Worm (Caenorhabditis elegans): ENCODE data around the gene fli-1.

fli-1 gene

ce11 chrIII:8652112-8652694 is 31.3 kb downstream of the fli-1 start:
- TF ChIP-seq nhr-237 (tag; optimal IDR thresholded peaks at IDR 0.05) (no peak), nhr-28 (tag; optimal IDR thresholded peaks at IDR 0.05) (no peak), bed-3 (GFP tag; optimal IDR thresholded peaks at IDR 0.05) (no peak), M03D4.4 (tag; optimal IDR thresholded peaks at IDR 0.05) (no peak), ceh-39 (tag; optimal IDR thresholded peaks at IDR 0.05) (no peak), sem-2 (GFP tag; optimal IDR thresholded peaks at IDR 0.05) (no peak), tbx-8 (GFP tag; optimal IDR thresholded peaks at IDR 0.05) (no peak), ham-2 (GFP tag; optimal IDR thresholded peaks at IDR 0.05) (no peak), ceh-83 (GFP tag; optimal IDR thresholded peaks at IDR 0.05) (no peak), elt-3 (tag; optimal IDR thresholded peaks at IDR 0.05) (no peak), unc-120 (tag; optimal IDR thresholded peaks at IDR 0.05; ENCODE audit: poor library complexity, severe bottlenecking) (no peak), elt-1 (tag; optimal IDR thresholded peaks at IDR 0.05; ENCODE audit: borderline replicate concordance, insufficient read depth) (no peak), drap-1 (GFP tag; optimal IDR thresholded peaks at IDR 0.05) (no peak), flh-1 (GFP tag; optimal IDR thresholded peaks at IDR 0.05) (no peak)

DNA sequence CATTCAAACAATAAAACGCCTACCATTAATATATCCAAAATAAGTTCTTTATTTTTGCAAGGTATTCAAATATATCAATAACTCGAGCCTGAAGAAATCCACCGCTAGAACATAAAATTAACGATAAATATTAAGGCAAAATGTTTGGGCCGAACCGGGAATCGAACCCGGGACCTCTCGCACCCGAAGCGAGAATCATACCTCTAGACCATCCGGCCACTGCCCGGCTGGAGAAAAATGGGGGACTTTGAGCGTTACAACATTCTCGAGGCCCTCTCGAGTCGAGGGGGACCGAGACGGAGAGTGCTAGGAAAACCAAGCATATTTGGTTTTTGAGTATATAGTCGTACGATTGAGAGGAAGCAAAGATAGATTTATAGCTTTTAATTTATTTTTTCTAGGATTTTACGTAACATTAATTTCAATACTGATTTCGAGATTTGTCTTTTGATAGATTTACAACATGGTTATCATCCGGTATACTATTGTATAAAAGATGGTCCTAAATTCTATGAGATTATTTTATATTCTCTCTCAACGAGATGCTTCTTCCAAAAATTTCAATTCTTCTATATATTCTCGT is 33.2 kb downstream of the fli-1 start, which contains the start of gene flp-23:
Gene flp-23, plus strand, starts transcription at position 533 of the 583 bp plus-strand sequence.
- TF ChIP-seq nhr-76 (tag; optimal IDR thresholded peaks at IDR 0.05), result no peak
- peak; percentile 34 for TF ChIP-seq ham-2 (GFP tag; optimal IDR thresholded peaks at IDR 0.05)
- no peak for TF ChIP-seq tbx-8 (GFP tag; optimal IDR thresholded peaks at IDR 0.05)
- TF ChIP-seq hlh-1 (tag; optimal IDR thresholded peaks at IDR 0.05), result peak; percentile 0
- peak; percentile 68 for TF ChIP-seq bed-3 (GFP tag; optimal IDR thresholded peaks at IDR 0.05)
- peak; percentile 88 for TF ChIP-seq sptf-1 (tag; optimal IDR thresholded peaks at IDR 0.05)
- TF ChIP-seq ceh-83 (GFP tag; optimal IDR thresholded peaks at IDR 0.05), result peak; percentile 89
- peak; percentile 66 for TF ChIP-seq unc-120 (tag; optimal IDR thresholded peaks at IDR 0.05; ENCODE audit: poor library complexity, severe bottlenecking)
- peak; percentile 78 for TF ChIP-seq cnd-1 (tag; optimal IDR thresholded peaks at IDR 0.05)
- TF ChIP-seq nhr-28 (tag; optimal IDR thresholded peaks at IDR 0.05), result no peak
- TF ChIP-seq drap-1 (GFP tag; optimal IDR thresholded peaks at IDR 0.05), result peak; percentile 80
- no peak for TF ChIP-seq mab-5 (tag; optimal IDR thresholded peaks at IDR 0.05)
- TF ChIP-seq nhr-2 (tag; optimal IDR thresholded peaks at IDR 0.05), result no peak
- no peak for TF ChIP-seq ceh-39 (tag; optimal IDR thresholded peaks at IDR 0.05)
- no peak for TF ChIP-seq ztf-11 (tag; optimal IDR thresholded peaks at IDR 0.05)
- peak; percentile 50 for TF ChIP-seq lin-32 (GFP tag; optimal IDR thresholded peaks at IDR 0.05)
- peak; percentile 71 for TF ChIP-seq ceh-43 (GFP tag; optimal IDR thresholded peaks at IDR 0.05)
- no peak for TF ChIP-seq lin-13 (tag; optimal IDR thresholded peaks at IDR 0.05)
- TF ChIP-seq mls-2 (tag; optimal IDR thresholded peaks at IDR 0.05), result peak; percentile 87
- peak; percentile 52 for TF ChIP-seq flh-1 (GFP tag; optimal IDR thresholded peaks at IDR 0.05)
- peak; percentile 85 for TF ChIP-seq M03D4.4 (tag; optimal IDR thresholded peaks at IDR 0.05)
- peak; percentile 73 for TF ChIP-seq sem-2 (GFP tag; optimal IDR thresholded peaks at IDR 0.05)
- TF ChIP-seq blmp-1 (tag; optimal IDR thresholded peaks at IDR 0.05), result peak; percentile 22
- peak; percentile 12 for TF ChIP-seq mep-1 (tag; optimal IDR thresholded peaks at IDR 0.05)
- TF ChIP-seq unc-39 (tag; optimal IDR thresholded peaks at IDR 0.05), result no peak
- TF ChIP-seq elt-1 (tag; optimal IDR thresholded peaks at IDR 0.05; ENCODE audit: borderline replicate concordance, insufficient read depth), result no peak
- no peak for TF ChIP-seq elt-3 (tag; optimal IDR thresholded peaks at IDR 0.05)
- TF ChIP-seq nhr-237 (tag; optimal IDR thresholded peaks at IDR 0.05), result no peak
- no peak for TF ChIP-seq pha-4 (tag; optimal IDR thresholded peaks at IDR 0.05)
- TF ChIP-seq ces-1 (GFP tag; optimal IDR thresholded peaks at IDR 0.05), result peak; percentile 6

ce11 chrIII:8648589-8648988 is 34.9 kb downstream of the fli-1 start, which contains the start of gene F22B7.3:
F22B7.3 (plus strand) TSS chrIII:8648889.
- no peak for TF ChIP-seq nhr-76 (tag; optimal IDR thresholded peaks at IDR 0.05)
- TF ChIP-seq ces-1 (GFP tag; optimal IDR thresholded peaks at IDR 0.05), result no peak
- TF ChIP-seq M03D4.4 (tag; optimal IDR thresholded peaks at IDR 0.05), result no peak
- TF ChIP-seq ceh-39 (tag; optimal IDR thresholded peaks at IDR 0.05), result no peak
- TF ChIP-seq elt-3 (tag; optimal IDR thresholded peaks at IDR 0.05), result no peak
- no peak for TF ChIP-seq mab-5 (tag; optimal IDR thresholded peaks at IDR 0.05)
- no peak for TF ChIP-seq sptf-1 (tag; optimal IDR thresholded peaks at IDR 0.05)

DNA sequence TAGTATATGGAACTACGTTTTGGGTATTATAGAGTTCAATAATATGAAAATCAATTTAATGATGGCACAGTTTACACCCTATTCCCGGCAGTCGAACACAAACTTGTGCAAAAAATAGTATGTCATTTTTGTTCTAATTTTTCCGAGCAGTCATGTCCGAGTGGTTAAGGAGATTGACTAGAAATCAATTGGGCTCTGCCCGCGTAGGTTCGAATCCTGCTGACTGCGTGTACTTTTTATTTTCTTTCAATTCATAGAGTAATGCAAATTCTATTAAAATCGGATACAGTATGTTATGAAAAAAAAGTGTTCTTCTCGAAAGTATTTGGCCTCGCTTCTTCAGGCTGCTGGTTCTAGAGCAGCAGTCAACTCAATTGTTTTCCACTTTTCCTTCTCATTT is 37.5 kb downstream of the fli-1 start:
- TF ChIP-seq elt-3 (tag; optimal IDR thresholded peaks at IDR 0.05), result no peak
- TF ChIP-seq unc-120 (tag; optimal IDR thresholded peaks at IDR 0.05; ENCODE audit: poor library complexity, severe bottlenecking), result no peak
- TF ChIP-seq flh-1 (GFP tag; optimal IDR thresholded peaks at IDR 0.05), result no peak
- no peak for TF ChIP-seq nhr-237 (tag; optimal IDR thresholded peaks at IDR 0.05)
- TF ChIP-seq nhr-2 (tag; optimal IDR thresholded peaks at IDR 0.05), result no peak
- TF ChIP-seq sptf-1 (tag; optimal IDR thresholded peaks at IDR 0.05), result no peak
- no peak for TF ChIP-seq hlh-1 (tag; optimal IDR thresholded peaks at IDR 0.05)
- no peak for TF ChIP-seq unc-62 (GFP tag; optimal IDR thresholded peaks at IDR 0.05)
- no peak for TF ChIP-seq zip-8 (tag; optimal IDR thresholded peaks at IDR 0.05)
- TF ChIP-seq elt-1 (tag; optimal IDR thresholded peaks at IDR 0.05; ENCODE audit: borderline replicate concordance, insufficient read depth), result no peak
- TF ChIP-seq ceh-39 (tag; optimal IDR thresholded peaks at IDR 0.05), result no peak
- TF ChIP-seq ztf-11 (tag; optimal IDR thresholded peaks at IDR 0.05), result no peak
- no peak for TF ChIP-seq mab-5 (tag; optimal IDR thresholded peaks at IDR 0.05)
- TF ChIP-seq ces-1 (GFP tag; optimal IDR thresholded peaks at IDR 0.05), result no peak
- TF ChIP-seq lsy-2 (tag; optimal IDR thresholded peaks at IDR 0.05), result no peak
- no peak for TF ChIP-seq mls-2 (tag; optimal IDR thresholded peaks at IDR 0.05)
- TF ChIP-seq snpc-4 (tag; optimal IDR thresholded peaks at IDR 0.05), result no peak
- TF ChIP-seq nhr-28 (tag; optimal IDR thresholded peaks at IDR 0.05), result no peak
- TF ChIP-seq drap-1 (GFP tag; optimal IDR thresholded peaks at IDR 0.05), result no peak
